Worm (Caenorhabditis elegans): ENCODE results near the gene hrpk-2.
A peak's percentile ranks its signal among the peaks of the same experiment; 100 is the strongest.

The hrpk-2 gene

ce11 chrIII:7997447-7998046 lies 10.6 kb downstream of the hrpk-2 start:
- TF ChIP-seq M03D4.4 (tag; optimal IDR thresholded peaks at IDR 0.05) (no peak), ceh-39 (tag; optimal IDR thresholded peaks at IDR 0.05) (no peak), lin-13 (tag; optimal IDR thresholded peaks at IDR 0.05) (no peak), nhr-28 (tag; optimal IDR thresholded peaks at IDR 0.05) (no peak), mab-5 (tag; optimal IDR thresholded peaks at IDR 0.05) (no peak), sem-2 (GFP tag; optimal IDR thresholded peaks at IDR 0.05) (no peak)

DNA sequence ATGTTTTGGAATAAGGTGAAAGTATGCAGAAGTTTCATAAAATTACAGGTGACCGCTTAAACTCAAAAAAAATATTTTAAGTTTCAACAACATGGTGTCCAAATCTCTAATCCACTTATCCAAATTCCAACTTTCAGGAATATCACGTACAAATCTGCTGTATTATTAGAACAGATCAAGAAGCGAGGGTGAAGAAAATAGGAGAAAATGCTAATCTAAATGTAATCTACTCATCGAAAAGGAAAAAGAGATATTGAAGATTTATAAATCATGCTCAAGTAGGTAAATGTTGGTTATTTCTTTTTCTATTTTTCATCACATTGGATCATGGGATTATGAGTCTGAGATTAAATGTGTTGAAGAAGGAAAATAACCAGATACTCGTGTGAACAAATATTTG lies 14.6 kb downstream of the hrpk-2 start:
- TF ChIP-seq lsy-2 (tag; optimal IDR thresholded peaks at IDR 0.05) (no peak), bed-3 (GFP tag; optimal IDR thresholded peaks at IDR 0.05) (no peak), nhr-2 (tag; optimal IDR thresholded peaks at IDR 0.05) (no peak), nhr-76 (tag; optimal IDR thresholded peaks at IDR 0.05) (no peak), ham-2 (GFP tag; optimal IDR thresholded peaks at IDR 0.05) (no peak), ceh-43 (GFP tag; optimal IDR thresholded peaks at IDR 0.05) (no peak), unc-39 (tag; optimal IDR thresholded peaks at IDR 0.05) (no peak)

DNA sequence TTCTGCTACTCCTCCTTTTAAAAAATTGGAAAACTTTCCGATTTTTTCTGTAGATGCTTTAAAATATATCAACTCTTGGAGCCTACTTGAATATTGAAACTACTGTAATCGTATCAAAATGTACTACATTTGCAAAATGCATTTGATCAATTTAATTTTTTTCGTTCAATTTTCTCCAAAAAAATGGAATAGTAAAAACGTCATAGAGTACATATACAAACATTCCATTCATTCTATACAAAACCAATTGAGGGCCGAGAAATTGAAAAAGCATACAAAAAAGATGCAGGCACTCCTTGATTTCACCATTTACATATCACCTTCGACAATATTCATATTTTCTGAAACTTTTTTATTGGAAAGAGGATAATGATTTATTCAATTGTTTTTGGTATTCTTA lies 17.2 kb downstream of the hrpk-2 start, which contains the start of gene C06G4.6:
C06G4.6 (plus strand) TSS at position 301 of the 400 bp plus-strand sequence.
- no peak for TF ChIP-seq unc-120 (tag; optimal IDR thresholded peaks at IDR 0.05; ENCODE audit: poor library complexity, severe bottlenecking)
- TF ChIP-seq nhr-12 (tag; optimal IDR thresholded peaks at IDR 0.05), result no peak
- no peak for TF ChIP-seq mep-1 (tag; optimal IDR thresholded peaks at IDR 0.05)
- TF ChIP-seq mab-5 (tag; optimal IDR thresholded peaks at IDR 0.05), result no peak
- no peak for TF ChIP-seq pha-4 (tag; optimal IDR thresholded peaks at IDR 0.05)
- no peak for TF ChIP-seq lsy-2 (tag; optimal IDR thresholded peaks at IDR 0.05)

DNA sequence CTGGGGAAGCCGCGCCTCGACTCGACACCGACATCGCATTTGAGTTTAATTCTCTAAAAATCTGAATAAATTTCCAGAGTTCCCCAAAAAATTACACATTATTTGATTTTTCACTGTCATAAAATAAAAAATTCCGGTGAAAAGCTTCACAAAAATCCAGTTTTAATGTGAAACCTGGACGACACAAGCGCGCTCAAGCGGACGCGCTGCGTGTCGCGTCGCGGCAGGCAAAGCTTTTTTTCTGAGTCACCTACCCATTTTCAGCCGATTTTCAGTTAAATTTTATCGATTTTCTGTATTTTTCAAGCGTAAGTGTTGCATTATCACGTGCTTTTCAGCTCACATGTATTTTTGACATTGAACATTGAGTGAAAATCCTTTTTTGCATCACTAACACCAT lies 22.8 kb downstream of the hrpk-2 start, which contains the start of gene cit-1.1:
cit-1.1 (minus strand) TSS at position 53 of the 400 bp plus-strand sequence.
- TF ChIP-seq mls-2 (tag; optimal IDR thresholded peaks at IDR 0.05) (no peak), blmp-1 (tag; optimal IDR thresholded peaks at IDR 0.05) (no peak), hlh-1 (tag; optimal IDR thresholded peaks at IDR 0.05) (no peak), snpc-4 (tag; optimal IDR thresholded peaks at IDR 0.05) (no peak), flh-1 (GFP tag; optimal IDR thresholded peaks at IDR 0.05) (no peak), nhr-76 (tag; optimal IDR thresholded peaks at IDR 0.05) (no peak), sem-2 (GFP tag; optimal IDR thresholded peaks at IDR 0.05) (no peak), unc-39 (tag; optimal IDR thresholded peaks at IDR 0.05) (no peak), cnd-1 (tag; optimal IDR thresholded peaks at IDR 0.05) (no peak), unc-120 (tag; optimal IDR thresholded peaks at IDR 0.05; ENCODE audit: poor library complexity, severe bottlenecking) (no peak), lin-32 (GFP tag; optimal IDR thresholded peaks at IDR 0.05) (no peak), mep-1 (tag; optimal IDR thresholded peaks at IDR 0.05) (peak; percentile 25), ceh-83 (GFP tag; optimal IDR thresholded peaks at IDR 0.05) (no peak), zip-8 (tag; optimal IDR thresholded peaks at IDR 0.05) (no peak), lsy-2 (tag; optimal IDR thresholded peaks at IDR 0.05) (peak; percentile 35), lin-13 (tag; optimal IDR thresholded peaks at IDR 0.05) (no peak), drap-1 (GFP tag; optimal IDR thresholded peaks at IDR 0.05) (no peak), elt-3 (tag; optimal IDR thresholded peaks at IDR 0.05) (no peak)

- no peak for TF ChIP-seq hlh-1 (tag; optimal IDR thresholded peaks at IDR 0.05)
- no peak for TF ChIP-seq unc-62 (GFP tag; optimal IDR thresholded peaks at IDR 0.05)
- no peak for TF ChIP-seq flh-1 (GFP tag; optimal IDR thresholded peaks at IDR 0.05)
- no peak for TF ChIP-seq lin-13 (tag; optimal IDR thresholded peaks at IDR 0.05)
- no peak for TF ChIP-seq blmp-1 (tag; optimal IDR thresholded peaks at IDR 0.05)
- TF ChIP-seq lin-32 (GFP tag; optimal IDR thresholded peaks at IDR 0.05), result no peak
- TF ChIP-seq nhr-12 (tag; optimal IDR thresholded peaks at IDR 0.05), result no peak
- no peak for TF ChIP-seq mab-5 (tag; optimal IDR thresholded peaks at IDR 0.05)
- no peak for TF ChIP-seq sptf-1 (tag; optimal IDR thresholded peaks at IDR 0.05)
- no peak for TF ChIP-seq ceh-39 (tag; optimal IDR thresholded peaks at IDR 0.05)
- TF ChIP-seq nhr-28 (tag; optimal IDR thresholded peaks at IDR 0.05), result no peak
- TF ChIP-seq unc-120 (tag; optimal IDR thresholded peaks at IDR 0.05; ENCODE audit: poor library complexity, severe bottlenecking), result no peak
These were observed 23.4 kb downstream of the hrpk-2 start, which contains the start of gene cit-1.2 for ce11 chrIII:8010260-8010822. Gene cit-1.2, plus strand, starts transcription at chrIII:8010772.

Data from whole organism, mixed stage, embryonic.